Worm (Caenorhabditis elegans) whole organism, L1 larva: ENCODE measurements around the gene srx-51.

Experiments used
- nhr-77 ChIP-seq: fragments of 150-350 bp; optimal IDR thresholded peaks from 2 replicates; lab custom pipeline; 2014; ENCODE audit warnings: missing biosample characterization, missing genetic modification characterization
- ztf-4 ChIP-seq: fragments of 150-350 bp; optimal IDR thresholded peaks from 2 replicates; lab custom pipeline; 2014; ENCODE audit warnings: missing biosample characterization, missing genetic modification characterization

- TF ChIP-seq ztf-4 (tag; lab: Kevin White, UChicago) = no peak
- TF ChIP-seq nhr-77 = no peak
Observed at ce11 chrV:15303625-15304024, 21.9 kb downstream of the srx-51 start, which contains the start of gene srx-48.
